Fruit fly (Drosophila melanogaster): ENCODE data around the gene Tsc1.

The Tsc1 gene

DNA sequence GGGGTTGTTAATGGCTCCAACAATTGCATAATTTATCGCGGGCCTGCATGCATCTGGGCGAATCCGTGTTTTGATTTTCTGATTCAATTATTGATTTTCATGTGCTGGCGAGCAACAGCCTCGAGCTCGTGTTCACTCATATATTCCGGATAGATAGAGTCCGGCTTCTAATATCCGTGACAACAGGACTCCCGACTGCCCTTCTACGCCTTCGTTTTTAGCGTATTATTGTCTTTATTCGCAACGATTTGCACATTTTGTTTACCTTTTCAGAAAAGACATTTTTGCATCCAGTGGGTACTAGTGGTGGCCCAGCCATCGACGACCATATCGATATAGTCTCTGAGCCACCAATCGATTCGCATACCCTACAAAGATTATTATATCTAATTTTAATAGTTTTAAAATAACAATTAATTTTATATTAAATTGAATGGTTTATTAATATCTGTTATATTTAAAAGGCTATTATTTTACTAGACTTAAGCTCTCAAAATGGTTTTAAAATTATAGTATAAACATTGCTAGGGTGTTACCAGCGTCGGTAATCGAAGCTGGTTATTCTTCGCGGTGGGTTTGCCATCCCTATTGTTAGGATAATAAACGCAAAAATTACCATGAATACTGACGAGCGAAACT is 31.2 kb downstream of the Tsc1 start, which contains the start of the genes Myo95E and TBC1d7 (continued):
- TF ChIP-seq CG15336 (GFP tag; IDR thresholded peaks at IDR 0.05) (peak; percentile 92), spab (GFP tag; optimal IDR thresholded peaks at IDR 0.05) (no peak), fd59A (GFP tag; optimal IDR thresholded peaks at IDR 0.05) (peak; percentile 72), achi (GFP tag; optimal IDR thresholded peaks at IDR 0.05) (peak; percentile 88), acj6 (GFP tag; optimal IDR thresholded peaks at IDR 0.05) (peak; percentile 89), pdm3 (GFP tag; optimal IDR thresholded peaks at IDR 0.05) (no peak), Hr38 (GFP tag; optimal IDR thresholded peaks at IDR 0.05) (no peak), CG6854 (GFP tag; optimal IDR thresholded peaks at IDR 0.05) (peak; percentile 39), Sox14 (GFP tag; optimal IDR thresholded peaks at IDR 0.05) (no peak), Met (GFP tag; optimal IDR thresholded peaks at IDR 0.05) (no peak), CG11762 (GFP tag; optimal IDR thresholded peaks at IDR 0.05; ENCODE audit: insufficient read depth) (peak; percentile 75), dac (GFP tag; optimal IDR thresholded peaks at IDR 0.05) (peak; percentile 79), CG8119 (GFP tag; IDR thresholded peaks at IDR 0.05) (peak; percentile 92), eg (GFP tag; IDR thresholded peaks at IDR 0.05) (peak; percentile 97), lz (GFP tag; optimal IDR thresholded peaks at IDR 0.05) (peak; percentile 87), CG10669 (GFP tag; optimal IDR thresholded peaks at IDR 0.05) (peak; percentile 89), ss (GFP tag; optimal IDR thresholded peaks at IDR 0.05) (peak in 1 of 2 experiments; percentile 86), topi (GFP tag; optimal IDR thresholded peaks at IDR 0.05) (peak; percentile 87), Ets21C (GFP tag; optimal IDR thresholded peaks at IDR 0.05) (peak; percentile 70), Blimp-1 (GFP tag; optimal IDR thresholded peaks at IDR 0.05) (no peak), CG6163 (GFP tag; IDR thresholded peaks at IDR 0.05) (peak; percentile 93), CG3919 (GFP tag; optimal IDR thresholded peaks at IDR 0.05) (peak; percentile 90), CG4318 (GFP tag; optimal IDR thresholded peaks at IDR 0.05) (peak; percentile 80), vri (GFP tag; optimal IDR thresholded peaks at IDR 0.05) (peak; percentile 75), Smox (GFP tag; optimal IDR thresholded peaks at IDR 0.05) (no peak), CG6276 (GFP tag; optimal IDR thresholded peaks at IDR 0.05) (no peak), Hr39 (GFP tag; optimal IDR thresholded peaks at IDR 0.05) (peak; percentile 72), CG8319 (GFP tag; optimal IDR thresholded peaks at IDR 0.05) (peak; percentile 73)

DNA sequence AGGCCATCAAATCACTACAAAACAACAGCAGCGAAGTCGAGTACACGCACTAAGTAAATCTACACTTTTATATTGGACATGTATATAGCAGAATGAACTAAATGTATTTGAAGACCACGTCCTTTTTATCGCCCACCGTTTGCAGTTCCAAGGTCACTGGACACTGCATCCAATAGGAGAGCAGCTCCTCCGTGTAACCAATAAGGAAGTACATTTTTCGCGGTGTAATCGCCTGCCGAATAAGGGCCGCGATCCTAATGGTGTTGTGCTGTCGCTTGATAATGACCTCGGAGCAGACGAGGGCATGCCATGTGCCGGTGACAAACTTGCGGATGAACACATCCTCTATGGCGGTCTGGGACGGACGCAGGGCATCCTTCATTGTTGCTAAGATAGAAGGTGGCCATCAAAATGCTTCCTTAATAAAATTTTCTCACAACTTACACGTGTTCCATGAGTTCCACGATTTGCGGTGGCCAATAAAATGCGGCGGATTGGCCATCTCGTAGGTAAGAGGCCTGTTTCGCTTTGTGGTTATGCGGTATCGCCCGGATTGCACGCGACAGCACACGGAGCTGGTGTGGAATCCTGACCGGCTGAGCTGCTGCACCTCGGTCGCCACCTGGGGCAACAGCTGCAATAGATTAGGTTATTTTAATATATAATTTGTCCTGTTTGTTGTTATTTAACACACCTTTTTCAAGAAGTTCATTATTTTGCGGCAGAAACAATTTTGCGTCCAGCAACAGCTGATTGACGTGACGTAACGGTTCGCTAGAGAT is 32.9 kb downstream of the Tsc1 start, which contains the start of gene mRpS24:
mRpS24 (minus strand) TSS at position 772 of the 782 bp plus-strand sequence.
- TF ChIP-seq CG4318 (GFP tag; optimal IDR thresholded peaks at IDR 0.05) (no peak), cyc (GFP tag; optimal IDR thresholded peaks at IDR 0.05) (no peak), CG6163 (GFP tag; IDR thresholded peaks at IDR 0.05) (no peak), CG10631 (GFP tag; optimal IDR thresholded peaks at IDR 0.05) (no peak), lz (GFP tag; optimal IDR thresholded peaks at IDR 0.05) (no peak), CG11294 (GFP tag; IDR thresholded peaks at IDR 0.05) (no peak), Lpt (GFP tag; optimal IDR thresholded peaks at IDR 0.05) (no peak), CG16779 (tag; optimal IDR thresholded peaks at IDR 0.05) (no peak), CG3919 (GFP tag; optimal IDR thresholded peaks at IDR 0.05) (no peak), pdm3 (GFP tag; optimal IDR thresholded peaks at IDR 0.05) (no peak), fd59A (GFP tag; optimal IDR thresholded peaks at IDR 0.05) (no peak), salr (GFP tag; optimal IDR thresholded peaks at IDR 0.05) (no peak), Ets21C (GFP tag; optimal IDR thresholded peaks at IDR 0.05) (no peak), net (GFP tag; optimal IDR thresholded peaks at IDR 0.05) (no peak), CG3032 (tag; optimal IDR thresholded peaks at IDR 0.05) (no peak), Ets96B (tag; optimal IDR thresholded peaks at IDR 0.05) (no peak), Sox102F (GFP tag; optimal IDR thresholded peaks at IDR 0.05) (no peak), dsx (GFP tag; optimal IDR thresholded peaks at IDR 0.05; ENCODE audit: poor library complexity, severe bottlenecking) (no peak), Hr39 (GFP tag; optimal IDR thresholded peaks at IDR 0.05) (no peak)

Measured in whole organism, prepupa.